Fruit fly (Drosophila melanogaster): ENCODE data around the gene CG14965.
A peak's percentile ranks its signal among the peaks of the same experiment; 100 is the strongest.

CG14965 gene

DNA sequence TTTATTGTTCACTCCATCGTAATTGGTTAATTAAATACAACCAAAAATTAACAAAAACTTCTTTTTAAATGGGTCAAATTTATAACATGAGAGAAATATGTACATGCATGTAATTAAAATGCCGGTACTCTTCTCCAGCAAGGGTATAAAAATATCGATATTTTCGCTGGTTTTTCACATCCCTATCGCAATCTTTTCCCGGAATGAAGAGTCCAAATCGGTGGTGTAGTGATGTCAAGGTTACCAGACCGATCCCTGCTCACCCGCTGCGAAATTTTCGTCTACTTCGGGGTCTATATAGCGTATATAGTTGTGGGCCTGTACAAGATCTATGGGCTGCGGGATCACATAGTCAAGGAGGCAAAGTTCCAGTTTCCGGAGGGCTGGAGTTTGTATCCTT, 30.3 kb downstream of the CG14965 start, which contains the start of gene rasp:
TSS of gene rasp (plus strand) at position 213 of the 400 bp plus-strand sequence.
- TF ChIP-seq Vsx2 (GFP tag; optimal IDR thresholded peaks at IDR 0.05; ENCODE audit: partially characterized antibody) (no peak), Rel (GFP tag; optimal IDR thresholded peaks at IDR 0.05) (no peak), Rel (tag; optimal IDR thresholded peaks at IDR 0.05) (peak; percentile 59)

DNA sequence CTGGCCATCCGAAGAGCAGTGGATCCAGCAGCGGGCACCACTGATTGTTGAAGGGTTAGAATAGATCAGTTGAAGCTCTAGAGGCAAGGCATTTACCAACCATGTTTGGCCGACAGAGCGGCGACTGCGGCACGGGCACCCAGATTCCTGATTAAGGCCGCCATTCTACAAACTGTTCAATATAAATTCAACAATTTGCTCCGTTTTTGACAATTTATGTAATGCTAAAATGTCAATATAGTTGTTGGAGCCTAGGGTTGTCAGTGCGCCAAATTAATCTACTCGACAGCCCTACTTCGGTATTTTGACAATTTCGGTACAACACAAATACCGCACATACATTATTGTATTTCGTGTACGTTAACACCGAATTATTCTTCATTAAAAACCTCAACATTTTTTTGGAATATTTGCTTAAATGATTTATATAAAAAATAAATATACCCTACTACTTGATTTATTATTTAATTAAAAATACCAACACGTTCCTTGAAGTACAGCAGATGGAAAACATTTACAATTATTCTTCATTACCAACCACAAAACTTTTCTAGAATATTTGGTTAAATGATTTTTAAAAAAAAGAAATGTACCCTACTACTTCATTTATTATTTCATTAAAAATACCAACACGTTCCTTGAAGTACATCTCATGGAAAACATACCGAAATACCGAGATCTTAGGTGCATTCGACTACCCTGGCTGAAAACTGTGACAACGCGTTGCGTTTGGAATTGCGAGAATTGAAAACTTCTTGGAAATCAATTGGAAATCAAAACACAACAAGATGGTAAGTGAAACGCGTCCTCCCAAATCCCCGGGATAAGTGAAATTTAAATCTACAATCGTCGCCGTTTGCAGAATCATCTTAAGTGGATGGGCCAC, 32.7 kb downstream of the CG14965 start, which contains the start of the genes ND-30 and CG15812:
TSS of gene ND-30 (minus strand) at position 270 of the 886 bp plus-strand sequence.
TSS of gene CG15812 (plus strand) at position 683 of the 886 bp plus-strand sequence.
- TF ChIP-seq Hr83 (GFP tag; optimal IDR thresholded peaks at IDR 0.05; ENCODE audit: poor library complexity, severe bottlenecking) (peak; percentile 5), foxo (GFP tag; optimal IDR thresholded peaks at IDR 0.05) (peak in 1 of 2 experiments; percentile 21), psq (GFP tag; optimal IDR thresholded peaks at IDR 0.05) (peak; percentile 22), Sp1 (GFP tag; optimal IDR thresholded peaks at IDR 0.05) (no peak)

DNA sequence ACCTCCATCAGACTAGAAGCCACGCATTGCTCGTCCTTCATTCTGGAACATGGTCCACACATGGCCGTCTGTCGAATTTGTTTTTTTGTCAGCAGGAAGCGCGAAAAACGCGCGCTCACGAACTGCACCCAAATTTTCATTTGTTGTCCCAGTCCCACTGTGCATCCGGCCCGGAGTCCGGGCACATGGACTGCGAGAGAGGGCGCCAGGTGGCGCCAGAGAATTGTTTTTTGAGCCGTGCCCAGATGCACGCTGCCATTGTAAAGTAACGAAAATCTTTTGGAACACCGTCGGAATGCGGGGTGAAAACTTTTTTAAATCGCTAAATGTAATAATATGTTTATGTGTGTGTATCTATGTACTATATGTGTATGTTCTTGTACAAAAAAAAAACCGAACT, 34.6 kb downstream of the CG14965 start:
- no peak for TF ChIP-seq CG9705 (GFP tag; optimal IDR thresholded peaks at IDR 0.05)
- TF ChIP-seq Jra (GFP tag; optimal IDR thresholded peaks at IDR 0.05): no peak
- TF ChIP-seq usp (GFP tag; optimal IDR thresholded peaks at IDR 0.05): no peak
- no peak for TF ChIP-seq OdsH (GFP tag; optimal IDR thresholded peaks at IDR 0.05)
- TF ChIP-seq sv (GFP tag; optimal IDR thresholded peaks at IDR 0.05): no peak
- no peak for TF ChIP-seq foxo (GFP tag; optimal IDR thresholded peaks at IDR 0.05)
- no peak for TF ChIP-seq GATAd (GFP tag; optimal IDR thresholded peaks at IDR 0.05)
- TF ChIP-seq rgr (GFP tag; optimal IDR thresholded peaks at IDR 0.05): no peak
- no peak for TF ChIP-seq Dif (GFP tag; optimal IDR thresholded peaks at IDR 0.05; ENCODE audit: partially characterized antibody)

dm6 chr3L:3150376-3150775, 41.9 kb downstream of the CG14965 start:
- no peak for TF ChIP-seq h (GFP tag; optimal IDR thresholded peaks at IDR 0.05)
- no peak for TF ChIP-seq Sp1 (GFP tag; optimal IDR thresholded peaks at IDR 0.05)
- peak; percentile 92 for TF ChIP-seq Dfd (GFP tag; optimal IDR thresholded peaks at IDR 0.05)
- TF ChIP-seq Mio (GFP tag; optimal IDR thresholded peaks at IDR 0.05): no peak
- TF ChIP-seq jim (GFP tag; optimal IDR thresholded peaks at IDR 0.05): no peak
- TF ChIP-seq Hnf4 (GFP tag; optimal IDR thresholded peaks at IDR 0.05): no peak

dm6 chr3L:3149060-3149872, 43.0 kb downstream of the CG14965 start:
- TF ChIP-seq N (GFP tag; optimal IDR thresholded peaks at IDR 0.05): no peak
- peak; percentile 62 for TF ChIP-seq psq (GFP tag; optimal IDR thresholded peaks at IDR 0.05)
- TF ChIP-seq br (GFP tag; optimal IDR thresholded peaks at IDR 0.05): no peak
- no peak for TF ChIP-seq GATAd (GFP tag; optimal IDR thresholded peaks at IDR 0.05)
- TF ChIP-seq Sp1 (GFP tag; optimal IDR thresholded peaks at IDR 0.05): peak; percentile 47
- TF ChIP-seq jim (GFP tag; optimal IDR thresholded peaks at IDR 0.05): no peak
- TF ChIP-seq pan (optimal IDR thresholded peaks at IDR 0.05): no peak
- TF ChIP-seq dmrt93B (GFP tag; optimal IDR thresholded peaks at IDR 0.05): no peak
- no peak for TF ChIP-seq Hr83 (GFP tag; optimal IDR thresholded peaks at IDR 0.05; ENCODE audit: poor library complexity, severe bottlenecking)
- TF ChIP-seq Dif (GFP tag; optimal IDR thresholded peaks at IDR 0.05; ENCODE audit: partially characterized antibody): no peak
- no peak for TF ChIP-seq usp (GFP tag; optimal IDR thresholded peaks at IDR 0.05)
- TF ChIP-seq sage (GFP tag; optimal IDR thresholded peaks at IDR 0.05): no peak
- no peak for TF ChIP-seq Mio (GFP tag; optimal IDR thresholded peaks at IDR 0.05)
- TF ChIP-seq lola (GFP tag; optimal IDR thresholded peaks at IDR 0.05): no peak
- TF ChIP-seq tai (GFP tag; optimal IDR thresholded peaks at IDR 0.05): no peak
- TF ChIP-seq OdsH (GFP tag; optimal IDR thresholded peaks at IDR 0.05): no peak
- no peak for TF ChIP-seq Jra (GFP tag; optimal IDR thresholded peaks at IDR 0.05)
- no peak for TF ChIP-seq Myc (optimal IDR thresholded peaks at IDR 0.05)
- TF ChIP-seq Rel (GFP tag; optimal IDR thresholded peaks at IDR 0.05): no peak
- peak; percentile 14 for TF ChIP-seq Rel (tag; optimal IDR thresholded peaks at IDR 0.05)
- no peak for TF ChIP-seq dsf (GFP tag; optimal IDR thresholded peaks at IDR 0.05; ENCODE audit: borderline replicate concordance)
- no peak for TF ChIP-seq fru (GFP tag; optimal IDR thresholded peaks at IDR 0.05)
- TF ChIP-seq rgr (GFP tag; optimal IDR thresholded peaks at IDR 0.05): no peak
- TF ChIP-seq h (GFP tag; optimal IDR thresholded peaks at IDR 0.05): peak; percentile 9
- TF ChIP-seq CrebA (GFP tag; optimal IDR thresholded peaks at IDR 0.05; ENCODE audit: borderline replicate concordance): no peak
- no peak for TF ChIP-seq Dfd (GFP tag; optimal IDR thresholded peaks at IDR 0.05)
- no peak for TF ChIP-seq Hr78 (GFP tag; optimal IDR thresholded peaks at IDR 0.05)
